Fruit fly (Drosophila melanogaster): Measurements from ENCODE around the gene CG16888.
A peak's percentile ranks its signal among the peaks of the same experiment; 100 is the strongest.

Gene CG16888

dm6 chr2L:13839744-13840151 lies 26.7 kb upstream of the CG16888 start (continued):
- TF ChIP-seq trem (tag; optimal IDR thresholded peaks at IDR 0.05) (peak; percentile 69), wek (GFP tag; optimal IDR thresholded peaks at IDR 0.05) (peak; percentile 32), D19B (GFP tag; optimal IDR thresholded peaks at IDR 0.05) (peak; percentile 39), h (optimal IDR thresholded peaks at IDR 0.05) (no peak), Hand (GFP tag; optimal IDR thresholded peaks at IDR 0.05) (peak; percentile 45), CG12769 (tag; optimal IDR thresholded peaks at IDR 0.05) (peak; percentile 63), HmgD (GFP tag; optimal IDR thresholded peaks at IDR 0.05) (no peak), CG4820 (GFP tag; optimal IDR thresholded peaks at IDR 0.05) (peak; percentile 92), CG7928 (GFP tag; optimal IDR thresholded peaks at IDR 0.05) (peak; percentile 8), CG12659 (GFP tag; optimal IDR thresholded peaks at IDR 0.05) (peak; percentile 88), CG2116 (GFP tag; optimal IDR thresholded peaks at IDR 0.05) (peak; percentile 46), CG7963 (GFP tag; IDR thresholded peaks at IDR 0.05; ENCODE audit: partially characterized antibody) (no peak), CG1233 (GFP tag; optimal IDR thresholded peaks at IDR 0.05) (peak; percentile 36), CG4282 (GFP tag; optimal IDR thresholded peaks at IDR 0.05) (no peak), CG11560 (tag; IDR thresholded peaks at IDR 0.05) (no peak), Bteb2 (GFP tag; optimal IDR thresholded peaks at IDR 0.05) (peak; percentile 72), Asciz (GFP tag; optimal IDR thresholded peaks at IDR 0.05) (peak; percentile 76), CG10959 (GFP tag; IDR thresholded peaks at IDR 0.05) (peak; percentile 36; the same call in 1 of the 2 replicates), CG31224 (GFP tag; IDR thresholded peaks at IDR 0.05) (peak; percentile 45), cg (GFP tag; optimal IDR thresholded peaks at IDR 0.05) (peak; percentile 31), CG7839 (tag; optimal IDR thresholded peaks at IDR 0.05) (peak; percentile 93), Hsf (GFP tag; optimal IDR thresholded peaks at IDR 0.05) (peak; percentile 92), Fer3 (tag; optimal IDR thresholded peaks at IDR 0.05) (peak; percentile 76), CG10462 (GFP tag; optimal IDR thresholded peaks at IDR 0.05) (peak; percentile 62), pum (GFP tag; optimal IDR thresholded peaks at IDR 0.05) (peak; percentile 77), CG18599 (GFP tag; optimal IDR thresholded peaks at IDR 0.05) (peak; percentile 81), tll (GFP tag; optimal IDR thresholded peaks at IDR 0.05) (no peak), Awh (GFP tag; IDR thresholded peaks at IDR 0.05) (peak; percentile 45; the same call in 1 of the 2 replicates), CG34422 (GFP tag; IDR thresholded peaks at IDR 0.05) (peak; percentile 65; the same call in 2 of the 3 replicates), Nf-YA (GFP tag; IDR thresholded peaks at IDR 0.05) (peak; percentile 70), ewg (GFP tag; optimal IDR thresholded peaks at IDR 0.05) (peak; percentile 80), CG2678 (tag; optimal IDR thresholded peaks at IDR 0.05) (peak; percentile 85), CG16779 (GFP tag; IDR thresholded peaks at IDR 0.05) (no peak), Ets65A (GFP tag) (peak; percentile 95), MESR4 (GFP tag; optimal IDR thresholded peaks at IDR 0.05) (no peak), Lpt (GFP tag; optimal IDR thresholded peaks at IDR 0.05) (no peak), CG6765 (GFP tag; optimal IDR thresholded peaks at IDR 0.05) (peak; percentile 37), dysf (GFP tag; IDR thresholded peaks at IDR 0.05) (peak; percentile 84), dimm (GFP tag; IDR thresholded peaks at IDR 0.05) (peak; percentile 52; the same call in 1 of the 2 replicates), CG10267 (tag; optimal IDR thresholded peaks at IDR 0.05) (peak; percentile 72), Oaz (GFP tag; IDR thresholded peaks at IDR 0.05) (peak; percentile 65; the same call in 1 of the 2 replicates), CG1647 (GFP tag; optimal IDR thresholded peaks at IDR 0.05) (peak; percentile 85), psq (GFP tag; optimal IDR thresholded peaks at IDR 0.05) (peak; percentile 43), CG10543 (GFP tag; optimal IDR thresholded peaks at IDR 0.05) (no peak), her (GFP tag; optimal IDR thresholded peaks at IDR 0.05) (peak; percentile 53), CG11398 (GFP tag; optimal IDR thresholded peaks at IDR 0.05) (peak; percentile 59), CG7372 (GFP tag; IDR thresholded peaks at IDR 0.05) (0 out of 2 replicates have a peak, but pooled peaks have one; percentile 22), CG12299 (tag; optimal IDR thresholded peaks at IDR 0.05) (peak; percentile 72), CG9727 (GFP tag; optimal IDR thresholded peaks at IDR 0.05) (peak; percentile 88), shn (GFP tag; optimal IDR thresholded peaks at IDR 0.05) (peak; percentile 52), CG31388 (GFP tag; optimal IDR thresholded peaks at IDR 0.05) (peak; percentile 72)

Data from whole organism, embryonic.